Worm (Caenorhabditis elegans) whole organism, L1 larva: ENCODE data around the gene Y82E9BL.6.

Experiments
- F16B12.6 ChIP-seq: fragments of 150-350 bp; optimal IDR thresholded peaks from 2 replicates; lab custom pipeline; 2014; ENCODE audit warnings: missing biosample characterization, missing genetic modification characterization
- aly-2 ChIP-seq: fragments of 150-350 bp; optimal IDR thresholded peaks from 2 replicates; lab custom pipeline; 2014; ENCODE audit warnings: missing biosample characterization, missing genetic modification characterization
- blmp-1 ChIP-seq: fragments of 150-350 bp; optimal IDR thresholded peaks from 2 replicates; lab custom pipeline; 2014; ENCODE audit warnings: missing biosample characterization, missing genetic modification characterization
- ceh-90 ChIP-seq: sonication (generic microtip); optimal IDR thresholded peaks from 2 replicates; lab custom pipeline; 2016; ENCODE audit warnings: missing genetic modification characterization, missing compliant biosample characterization
- dpl-1 ChIP-seq, 3 experiments: fragments of 150-350 bp in 2 of 3; sonication (generic microtip) in 1 of 3; optimal IDR thresholded peaks; 2 replicates each; lab custom pipeline; 2014 to 2017; ENCODE audit warnings: missing biosample characterization in 3 of 3, missing genetic modification characterization in 3 of 3, missing genetic modification reagents in 3 of 3
- efl-1 ChIP-seq, 4 experiments: fragments of 150-350 bp; optimal IDR thresholded peaks in 3 of 4; peaks in 1 of 4; 1 replicate in 1 of 4; 2 replicates in 3 of 4; lab custom pipeline; 2014; ENCODE audit warnings: missing biosample characterization in 2 of 4, missing genetic modification characterization in 2 of 4, missing genetic modification reagents in 2 of 4
- efl-3 ChIP-seq: fragments of 200-800 bp; sonication (Bioruptor generic); optimal IDR thresholded peaks from 2 replicates; lab custom pipeline; 2018; ENCODE audit warnings: mild to moderate bottlenecking, missing genetic modification characterization, missing compliant biosample characterization
- egl-27 ChIP-seq, 2 experiments: fragments of 150-350 bp in 1 of 2; sonication (generic microtip); optimal IDR thresholded peaks; 3 replicates each; lab custom pipeline; 2017 to 2018; ENCODE audit warnings: missing biosample characterization in 2 of 2, missing genetic modification characterization in 2 of 2, missing genetic modification reagents in 2 of 2
- elt-2 ChIP-seq: sonication (generic microtip); optimal IDR thresholded peaks from 2 replicates; lab custom pipeline; 2016; ENCODE audit warnings: missing genetic modification characterization, mild to moderate bottlenecking, inconsistent platforms, missing compliant biosample characterization, missing genetic modification reagents
- fkh-10 ChIP-seq: sonication (generic microtip); optimal IDR thresholded peaks from 2 replicates; lab custom pipeline; 2017; ENCODE audit warnings: missing biosample characterization, missing genetic modification reagents, missing genetic modification characterization
- fkh-4 ChIP-seq: sonication (generic microtip); optimal IDR thresholded peaks from 2 replicates; lab custom pipeline; 2016; ENCODE audit warnings: missing compliant biosample characterization, missing genetic modification characterization, borderline replicate concordance
- fkh-8 ChIP-seq: sonication (generic microtip); optimal IDR thresholded peaks from 2 replicates; lab custom pipeline; 2016; ENCODE audit warnings: mild to moderate bottlenecking, missing genetic modification characterization, missing compliant biosample characterization
- hlh-4 ChIP-seq: sonication (generic microtip); optimal IDR thresholded peaks from 2 replicates; lab custom pipeline; 2016; ENCODE audit warnings: mild to moderate bottlenecking, missing genetic modification characterization, missing compliant biosample characterization
- jun-1 ChIP-seq: fragments of 150-350 bp; optimal IDR thresholded peaks from 2 replicates; lab custom pipeline; 2014; ENCODE audit warnings: missing biosample characterization, missing genetic modification reagents, missing genetic modification characterization
- lin-13 ChIP-seq: fragments of 150-350 bp; optimal IDR thresholded peaks from 2 replicates; lab custom pipeline; 2014; ENCODE audit warnings: missing biosample characterization, missing genetic modification reagents, missing genetic modification characterization
- lin-14 ChIP-seq: fragments of 200-800 bp; sonication (Bioruptor generic); optimal IDR thresholded peaks from 2 replicates; lab custom pipeline; 2018; ENCODE audit warnings: mild to moderate bottlenecking, missing genetic modification characterization, moderate library complexity, missing compliant biosample characterization
- lin-15B ChIP-seq: fragments of 150-350 bp; sonication (generic microtip); optimal IDR thresholded peaks from 3 replicates; lab custom pipeline; 2014; ENCODE audit warnings: missing biosample characterization, missing genetic modification characterization
- mdl-1 ChIP-seq, 2 experiments: fragments of 150-350 bp; optimal IDR thresholded peaks; 2 replicates each; lab custom pipeline; 2014 to 2017; ENCODE audit warnings: missing biosample characterization in 2 of 2, missing genetic modification characterization in 2 of 2, inconsistent platforms in 1 of 2
- mef-2 ChIP-seq: fragments of 150-350 bp; optimal IDR thresholded peaks from 2 replicates; lab custom pipeline; 2014; ENCODE audit warnings: missing biosample characterization, missing genetic modification characterization
- nhr-11 ChIP-seq: fragments of 150-350 bp; optimal IDR thresholded peaks from 2 replicates; lab custom pipeline; 2014; ENCODE audit warnings: missing biosample characterization, missing genetic modification characterization
- nhr-19 ChIP-seq: fragments of 200-800 bp; sonication (Bioruptor generic); conservative IDR thresholded peaks from 2 replicates; pipeline ENCODE4 v1.3.6; 2022; ENCODE audit warnings: missing genetic modification characterization, missing compliant biosample characterization
- nhr-237 ChIP-seq: fragments of 150-350 bp; optimal IDR thresholded peaks from 2 replicates; lab custom pipeline; 2014; ENCODE audit warnings: missing biosample characterization, missing genetic modification characterization
- nhr-47 ChIP-seq: sonication (generic microtip); optimal IDR thresholded peaks from 2 replicates; lab custom pipeline; 2016; ENCODE audit warnings: mild to moderate bottlenecking, missing genetic modification characterization, moderate library complexity, missing compliant biosample characterization
- nhr-71 ChIP-seq: sonication (generic microtip); optimal IDR thresholded peaks from 2 replicates; lab custom pipeline; 2016; ENCODE audit warnings: mild to moderate bottlenecking, missing genetic modification characterization, moderate library complexity, missing compliant biosample characterization
- nhr-77 ChIP-seq: fragments of 150-350 bp; optimal IDR thresholded peaks from 2 replicates; lab custom pipeline; 2014; ENCODE audit warnings: missing biosample characterization, missing genetic modification characterization
- nhr-84 ChIP-seq: sonication (generic microtip); optimal IDR thresholded peaks from 2 replicates; lab custom pipeline; 2017; ENCODE audit warnings: missing biosample characterization, missing genetic modification characterization
- nhr-85 ChIP-seq: sonication (generic microtip); peaks from one replicate; lab custom pipeline; 2016; ENCODE audit warnings: missing genetic modification characterization, inconsistent platforms, missing compliant biosample characterization
- pqm-1 ChIP-seq: sonication (generic microtip); optimal IDR thresholded peaks from 3 replicates; lab custom pipeline; 2017; ENCODE audit warnings: missing biosample characterization, missing genetic modification characterization
- skn-1 ChIP-seq: fragments of 150-350 bp; optimal IDR thresholded peaks from 2 replicates; lab custom pipeline; 2014; ENCODE audit warnings: missing biosample characterization, missing genetic modification characterization
- snu-23 ChIP-seq: sonication (generic microtip); optimal IDR thresholded peaks from 2 replicates; lab custom pipeline; 2016; ENCODE audit warnings: missing genetic modification characterization, missing compliant biosample characterization
- sox-4 ChIP-seq: sonication (generic microtip); optimal IDR thresholded peaks from 2 replicates; lab custom pipeline; 2016; ENCODE audit warnings: missing genetic modification characterization, missing compliant biosample characterization
- unc-62 ChIP-seq: fragments of 150-350 bp; optimal IDR thresholded peaks from 2 replicates; lab custom pipeline; 2014; ENCODE audit warnings: missing biosample characterization, missing genetic modification reagents, missing genetic modification characterization
- unc-86 ChIP-seq: sonication (generic microtip); optimal IDR thresholded peaks from 2 replicates; lab custom pipeline; 2016; ENCODE audit warnings: missing genetic modification characterization, missing compliant biosample characterization
- vab-15 ChIP-seq: sonication (generic microtip); optimal IDR thresholded peaks from 2 replicates; lab custom pipeline; 2017; ENCODE audit warnings: missing genotype, mild to moderate bottlenecking, missing genetic modification characterization, missing compliant biosample characterization
- xbp-1 ChIP-seq: sonication (generic microtip); optimal IDR thresholded peaks from 2 replicates; lab custom pipeline; 2016; ENCODE audit warnings: missing genetic modification characterization, missing compliant biosample characterization
- zag-1 ChIP-seq: fragments of 150-350 bp; optimal IDR thresholded peaks from 2 replicates; lab custom pipeline; 2014; ENCODE audit warnings: missing biosample characterization, missing genetic modification characterization
- zip-4 ChIP-seq: fragments of 200-800 bp; sonication (Bioruptor generic); optimal IDR thresholded peaks from 2 replicates; lab custom pipeline; 2018; ENCODE audit warnings: mild to moderate bottlenecking, missing genetic modification characterization, moderate library complexity, missing compliant biosample characterization
- ztf-11 ChIP-seq, 2 experiments: sonication (generic microtip); optimal IDR thresholded peaks; 2 replicates each; lab custom pipeline; 2016 to 2017; ENCODE audit warnings: missing genetic modification characterization in 2 of 2, missing biosample characterization in 1 of 2, missing compliant biosample characterization in 1 of 2
- ztf-4 ChIP-seq: fragments of 150-350 bp; optimal IDR thresholded peaks from 2 replicates; lab custom pipeline; 2014; ENCODE audit warnings: missing biosample characterization, missing genetic modification characterization

Y82E9BL.6 gene

DNA sequence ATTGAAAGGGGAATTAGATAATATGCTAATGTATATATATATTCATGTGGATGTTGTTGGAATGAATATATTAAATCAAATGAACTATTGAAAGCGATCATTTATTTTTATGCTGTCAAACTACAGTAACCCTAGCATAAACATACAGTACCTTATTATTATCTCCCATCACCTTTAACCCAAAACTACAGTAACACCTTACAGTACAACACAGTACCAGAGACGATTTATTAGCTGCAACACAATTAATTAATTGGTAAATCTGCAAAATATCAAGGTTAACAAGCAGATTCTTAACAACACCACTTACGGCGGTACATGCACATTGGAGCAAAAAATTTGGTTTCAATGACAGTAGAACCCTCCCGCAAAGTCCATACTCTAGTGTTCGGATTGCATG, 9.7 kb upstream of the Y82E9BL.6 start, which contains the start of gene Y82E9BL.1:
Y82E9BL.1 (minus strand) TSS at position 101 of the 400 bp plus-strand sequence.
- TF ChIP-seq mef-2 (tag; lab: Kevin White, UChicago) (no peak), fkh-4 (tag; lab: Kevin White, UChicago) (no peak), lin-14 (GFP tag; lab: Kevin White, UChicago) (no peak), nhr-84 (tag; lab: Kevin White, UChicago) (no peak), blmp-1 (tag; lab: Kevin White, UChicago) (no peak), fkh-10 (no peak), elt-2 (tag; lab: Kevin White, UChicago) (no peak), egl-27 (tag; optimal IDR thresholded peaks at IDR 0.05; lab: Kevin White, UChicago) (no peak), aly-2 (tag; lab: Kevin White, UChicago) (no peak), hlh-4 (tag; lab: Kevin White, UChicago) (no peak)

DNA sequence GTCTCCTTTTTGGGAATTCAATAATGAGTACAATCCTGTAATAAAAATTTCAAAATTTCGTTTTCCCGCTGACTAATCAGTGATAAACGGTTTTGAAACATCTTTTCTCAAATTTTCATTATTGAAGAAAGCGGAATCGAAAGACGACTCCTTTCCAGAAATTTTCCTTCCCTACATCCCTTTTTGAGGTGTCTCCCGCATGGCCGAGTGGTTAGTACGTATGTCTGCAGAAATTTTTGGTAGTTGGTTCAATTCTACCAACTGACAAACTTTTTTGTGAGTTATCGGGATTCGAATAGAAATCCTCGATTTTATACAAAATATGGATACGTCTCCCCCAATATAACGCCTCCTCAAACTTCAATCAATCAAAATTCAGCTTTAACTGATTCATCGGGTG, 8.9 kb upstream of the Y82E9BL.6 start:
- TF ChIP-seq ztf-11 (tag; optimal IDR thresholded peaks at IDR 0.05; lab: Kevin White, UChicago) (no peak), jun-1 (no peak), lin-15B (tag; lab: Kevin White, UChicago) (no peak), nhr-85 (tag; lab: Kevin White, UChicago) (no peak), zag-1 (tag; lab: Kevin White, UChicago) (no peak), mdl-1 (tag; optimal IDR thresholded peaks at IDR 0.05; lab: Kevin White, UChicago) (no peak), sox-4 (tag; lab: Kevin White, UChicago) (no peak), ceh-90 (tag; lab: Kevin White, UChicago) (no peak), fkh-10 (no peak), zip-4 (GFP tag; lab: Kevin White, UChicago) (no peak), F16B12.6 (no peak), nhr-47 (tag; lab: Kevin White, UChicago) (no peak), ztf-4 (no peak), lin-13 (GFP tag; lab: Kevin White, UChicago) (no peak)

DNA sequence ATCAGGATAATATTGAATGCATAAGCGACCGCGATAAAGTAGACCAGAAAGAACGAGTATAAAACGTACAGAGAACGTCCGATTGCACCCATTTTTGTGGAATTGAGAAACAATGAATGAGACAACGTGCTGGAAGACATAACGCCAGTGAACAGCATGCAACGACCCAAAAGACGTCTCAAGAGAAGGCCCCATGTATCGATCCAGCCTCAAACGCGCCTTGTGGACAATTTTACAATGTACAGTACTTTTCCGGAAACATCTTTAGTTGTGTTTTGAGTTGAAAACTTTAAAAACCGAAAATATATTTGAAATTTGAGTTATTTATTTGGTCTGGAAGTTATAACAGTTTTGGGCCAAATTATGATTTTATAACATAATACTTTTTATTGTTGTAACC, 5.2 kb upstream of the Y82E9BL.6 start, which contains the start of gene Y82E9BL.3:
Y82E9BL.3 (minus strand) TSS at position 101 of the 400 bp plus-strand sequence.
- TF ChIP-seq efl-1 (optimal IDR thresholded peaks at IDR 0.05; lab: Kevin White, UChicago) (no peak), efl-1 (GFP tag; optimal IDR thresholded peaks at IDR 0.05 in 1 of 2; lab: Kevin White, UChicago) (peak in 1 of 2 experiments; percentile 62), nhr-237 (tag; lab: Kevin White, UChicago) (no peak)

ce11 chrIII:1349313-1349712, 3.7 kb upstream of the Y82E9BL.6 start, which contains the start of gene fbxa-25:
fbxa-25 (minus strand) TSS chrIII:1349450.
- TF ChIP-seq efl-1 (optimal IDR thresholded peaks at IDR 0.05; lab: Kevin White, UChicago) (no peak), efl-1 (GFP tag; optimal IDR thresholded peaks at IDR 0.05 in 1 of 2; lab: Kevin White, UChicago) (peak in 1 of 2 experiments; percentile 51), blmp-1 (tag; lab: Kevin White, UChicago) (no peak), lin-14 (GFP tag; lab: Kevin White, UChicago) (no peak), fkh-10 (no peak), elt-2 (tag; lab: Kevin White, UChicago) (peak; percentile 5)

ce11 chrIII:1347539-1347938, 1.9 kb upstream of the Y82E9BL.6 start, which contains the start of gene Y82E9BL.5:
Y82E9BL.5 (minus strand) TSS chrIII:1347639.
- TF ChIP-seq nhr-71: no peak
- no peak for TF ChIP-seq nhr-11 (tag; lab: Kevin White, UChicago)
- TF ChIP-seq nhr-77 (tag; lab: Kevin White, UChicago): no peak
- TF ChIP-seq pqm-1 (tag; lab: Kevin White, UChicago): no peak
- TF ChIP-seq snu-23 (GFP tag; lab: Kevin White, UChicago): no peak
- no peak for TF ChIP-seq vab-15 (tag; lab: Kevin White, UChicago)
- no peak for TF ChIP-seq skn-1
- TF ChIP-seq unc-62: no peak
- no peak for TF ChIP-seq mdl-1 (tag; optimal IDR thresholded peaks at IDR 0.05; lab: Kevin White, UChicago)
- TF ChIP-seq efl-3 (GFP tag; lab: Kevin White, UChicago): no peak
- TF ChIP-seq xbp-1 (tag; lab: Kevin White, UChicago): no peak
- TF ChIP-seq unc-86 (tag; lab: Kevin White, UChicago): no peak
- TF ChIP-seq lin-15B (tag; lab: Kevin White, UChicago): no peak
- no peak for TF ChIP-seq dpl-1 (GFP tag; optimal IDR thresholded peaks at IDR 0.05; lab: Kevin White, UChicago)
- TF ChIP-seq nhr-19 (GFP tag; lab: Robert Waterston, UW): no peak
- no peak for TF ChIP-seq fkh-8 (tag; lab: Kevin White, UChicago)
